Worm (Caenorhabditis elegans): ENCODE results near the gene C10C6.3.

- TF ChIP-seq hlh-30 (tag; optimal IDR thresholded peaks at IDR 0.05; ENCODE audit: insufficient read depth) (no peak), pax-1 (tag; optimal IDR thresholded peaks at IDR 0.05) (no peak), nhr-11 (tag; optimal IDR thresholded peaks at IDR 0.05) (no peak), sox-2 (GFP tag; IDR thresholded peaks at IDR 0.05) (no peak)
Observed at ce11 chrIV:11465125-11465524, at the start of gene C10C6.3.
